Worm (Caenorhabditis elegans) whole organism, L4 larva: ENCODE results near the gene Y75B8A.10.

Experiments used
- T20F7.1 ChIP-seq: fragments of 200-800 bp; sonication (Bioruptor generic); optimal IDR thresholded peaks from 2 replicates; lab custom pipeline; 2018; ENCODE audit warnings: mild to moderate bottlenecking, missing genetic modification characterization, missing compliant biosample characterization
- T26A8.4 ChIP-seq: fragments of 200-800 bp; sonication (Bioruptor generic); IDR thresholded peaks from 2 replicates; pipeline ENCODE4 v1.3.6; 2022; ENCODE audit warnings: missing genetic modification characterization, missing compliant biosample characterization
- Y105C5A.15 ChIP-seq: fragments of 200-800 bp; sonication (Bioruptor generic); IDR thresholded peaks from 2 replicates; pipeline ENCODE4 v1.3.6; 2022; ENCODE audit warnings: missing genetic modification characterization, missing compliant biosample characterization
- ZK337.2 ChIP-seq: fragments of 200-800 bp; sonication (Bioruptor generic); IDR thresholded peaks from 2 replicates; pipeline ENCODE4 v1.3.6; 2022; ENCODE audit warnings: missing genetic modification reagents, missing genetic modification characterization, missing compliant biosample characterization
- aha-1 ChIP-seq: fragments of 150-350 bp; peaks from one replicate; lab custom pipeline; 2014; ENCODE audit warnings: missing biosample characterization, missing genetic modification characterization
- attf-4 ChIP-seq: sonication (generic microtip); optimal IDR thresholded peaks from 3 replicates; lab custom pipeline; 2017; ENCODE audit warnings: missing biosample characterization, missing genetic modification characterization
- ctbp-1 ChIP-seq: fragments of 200-800 bp; sonication (Bioruptor generic); IDR thresholded peaks from 2 replicates; pipeline ENCODE4 v1.3.6; 2022; ENCODE audit warnings: missing genetic modification reagents, missing genetic modification characterization, missing compliant biosample characterization
- daf-8 ChIP-seq: fragments of 200-800 bp; sonication (Bioruptor generic); IDR thresholded peaks from 2 replicates; pipeline ENCODE4 v1.3.6; 2022; ENCODE audit warnings: missing genetic modification characterization, missing compliant biosample characterization
- dmd-9 ChIP-seq: fragments of 200-800 bp; sonication (Bioruptor generic); IDR thresholded peaks from 2 replicates; pipeline ENCODE4 v1.3.6; 2022; ENCODE audit warnings: missing genetic modification reagents, missing genetic modification characterization, missing compliant biosample characterization
- dpl-1 ChIP-seq: fragments of 150-350 bp; optimal IDR thresholded peaks from 2 replicates; lab custom pipeline; 2014; ENCODE audit warnings: missing biosample characterization, missing genetic modification reagents, missing genetic modification characterization
- dve-1 ChIP-seq: sonication (generic microtip); optimal IDR thresholded peaks from 2 replicates; lab custom pipeline; 2017; ENCODE audit warnings: antibody characterized with exemption, mild to moderate bottlenecking, missing genetic modification characterization, missing compliant biosample characterization; ENCODE audit not compliant: insufficient read depth
- hlh-30 ChIP-seq: sonication (generic microtip); optimal IDR thresholded peaks from 2 replicates; lab custom pipeline; 2017; ENCODE audit warnings: antibody characterized with exemption, mild to moderate bottlenecking, missing genetic modification characterization, missing compliant biosample characterization; ENCODE audit not compliant: insufficient read depth
- jun-1 ChIP-seq: fragments of 150-350 bp; optimal IDR thresholded peaks from 2 replicates; lab custom pipeline; 2014; ENCODE audit warnings: missing biosample characterization, missing genetic modification reagents, missing genetic modification characterization
- lin-1 ChIP-seq: fragments of 200-800 bp; sonication (Bioruptor generic); IDR thresholded peaks from 2 replicates; pipeline ENCODE4 v1.3.6; 2022; ENCODE audit warnings: missing genetic modification reagents, missing genetic modification characterization, missing compliant biosample characterization
- lin-38 ChIP-seq: fragments of 200-800 bp; sonication (Bioruptor generic); IDR thresholded peaks from 2 replicates; pipeline ENCODE4 v1.3.6; 2022; ENCODE audit warnings: missing genetic modification reagents, missing genetic modification characterization, missing compliant biosample characterization
- lsy-2 ChIP-seq, 2 experiments: fragments of 150-350 bp in 1 of 2; sonication (generic microtip) in 1 of 2; optimal IDR thresholded peaks; 2 replicates each; lab custom pipeline; 2014 to 2017; ENCODE audit warnings: missing biosample characterization in 2 of 2, missing genetic modification characterization in 2 of 2
- mep-1 ChIP-seq: fragments of 150-350 bp; sonication (generic microtip); optimal IDR thresholded peaks from 3 replicates; lab custom pipeline; 2014; ENCODE audit warnings: missing biosample characterization, missing genetic modification characterization
- mes-2 ChIP-seq: sonication (generic microtip); optimal IDR thresholded peaks from 2 replicates; lab custom pipeline; 2016; ENCODE audit warnings: missing genotype, mild to moderate bottlenecking, missing genetic modification characterization, missing compliant biosample characterization; ENCODE audit not compliant: poor library complexity, severe bottlenecking
- nhr-11 ChIP-seq: fragments of 150-350 bp; optimal IDR thresholded peaks from 2 replicates; lab custom pipeline; 2014; ENCODE audit warnings: missing biosample characterization, missing genetic modification characterization
- nhr-25 ChIP-seq: sonication (generic microtip); optimal IDR thresholded peaks from 2 replicates; lab custom pipeline; 2017; ENCODE audit warnings: missing genetic modification characterization, mild to moderate bottlenecking, missing compliant biosample characterization, antibody characterized with exemption, moderate library complexity, borderline replicate concordance; ENCODE audit not compliant: insufficient read depth
- nhr-28 ChIP-seq: fragments of 150-350 bp; optimal IDR thresholded peaks from 2 replicates; lab custom pipeline; 2014; ENCODE audit warnings: missing biosample characterization, missing genetic modification characterization
- nhr-42 ChIP-seq: fragments of 200-800 bp; sonication (Bioruptor generic); IDR thresholded peaks from 2 replicates; pipeline ENCODE4 v1.3.6; 2022; ENCODE audit warnings: missing genetic modification characterization, missing compliant biosample characterization
- nhr-6 ChIP-seq: fragments of 150-350 bp; optimal IDR thresholded peaks from 2 replicates; lab custom pipeline; 2014; ENCODE audit warnings: missing biosample characterization, missing genetic modification characterization
- pha-4 ChIP-seq, 2 experiments: fragments of 150-350 bp in 1 of 2; fragments of 200-800 bp in 1 of 2; sonication (Bioruptor generic) in 1 of 2; IDR thresholded peaks in 1 of 2; optimal IDR thresholded peaks in 1 of 2; 2 replicates each; pipeline versions ENCODE4 v1.3.6 to Lab custom; 2014 to 2022; ENCODE audit warnings: missing genetic modification characterization in 2 of 2, missing genetic modification reagents in 2 of 2, missing biosample characterization in 1 of 2, missing compliant biosample characterization in 1 of 2
- pqm-1 ChIP-seq: sonication (generic microtip); optimal IDR thresholded peaks from 2 replicates; lab custom pipeline; 2017; ENCODE audit warnings: missing biosample characterization, missing genetic modification characterization
- sdz-12 ChIP-seq: fragments of 200-800 bp; sonication (Bioruptor generic); optimal IDR thresholded peaks from 2 replicates; lab custom pipeline; 2018; ENCODE audit warnings: mild to moderate bottlenecking, missing genetic modification characterization, missing compliant biosample characterization
- set-16 ChIP-seq: fragments of 200-800 bp; sonication (Bioruptor generic); IDR thresholded peaks from 2 replicates; pipeline ENCODE4 v1.3.6; 2022; ENCODE audit warnings: missing genetic modification reagents, missing genetic modification characterization, missing compliant biosample characterization
- zip-11 ChIP-seq: fragments of 200-800 bp; sonication (Bioruptor generic); IDR thresholded peaks from 2 replicates; pipeline ENCODE4 v1.3.6; 2022; ENCODE audit warnings: missing genetic modification characterization, missing compliant biosample characterization

Gene Y75B8A.10

DNA sequence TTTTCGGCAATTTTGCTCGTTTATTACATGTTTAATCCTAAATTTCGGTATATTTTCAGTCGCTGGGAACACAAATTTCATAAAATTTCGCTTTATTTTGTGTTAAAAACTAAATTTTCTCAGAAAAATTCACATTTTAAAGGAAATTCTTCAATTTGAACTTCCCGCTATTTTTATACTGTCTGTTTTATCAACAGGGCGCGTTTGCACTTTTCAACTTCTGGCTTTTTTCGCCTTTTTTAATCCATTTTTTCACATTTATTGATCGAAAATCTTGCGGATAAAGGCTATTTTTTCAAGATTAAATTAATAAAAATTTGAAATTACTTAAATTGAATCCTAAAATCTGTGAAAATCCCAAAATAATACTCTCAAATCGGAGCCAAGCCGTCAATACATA is 30.7 kb downstream of the Y75B8A.10 start:
- TF ChIP-seq dpl-1 (GFP tag; lab: Kevin White, UChicago) (peak; percentile 91), lin-38 (GFP tag; lab: Robert Waterston, UW) (peak; percentile 93), aha-1 (tag; lab: Kevin White, UChicago) (no peak), hlh-30 (tag; lab: Kevin White, UChicago) (peak; percentile 5), mes-2 (peak; percentile 38), lin-1 (GFP tag; lab: Robert Waterston, UW) (no peak), T20F7.1 (no peak), nhr-42 (GFP tag; lab: Robert Waterston, UW) (no peak), jun-1 (tag; lab: Kevin White, UChicago) (no peak), mep-1 (tag; lab: Kevin White, UChicago) (peak; percentile 28), daf-8 (no peak), ZK337.2 (GFP tag; lab: Robert Waterston, UW) (no peak), zip-11 (no peak), dve-1 (tag; lab: Kevin White, UChicago) (peak; percentile 21), lsy-2 (tag; optimal IDR thresholded peaks at IDR 0.05; lab: Kevin White, UChicago) (peak in 1 of 2 experiments; percentile 71)

DNA sequence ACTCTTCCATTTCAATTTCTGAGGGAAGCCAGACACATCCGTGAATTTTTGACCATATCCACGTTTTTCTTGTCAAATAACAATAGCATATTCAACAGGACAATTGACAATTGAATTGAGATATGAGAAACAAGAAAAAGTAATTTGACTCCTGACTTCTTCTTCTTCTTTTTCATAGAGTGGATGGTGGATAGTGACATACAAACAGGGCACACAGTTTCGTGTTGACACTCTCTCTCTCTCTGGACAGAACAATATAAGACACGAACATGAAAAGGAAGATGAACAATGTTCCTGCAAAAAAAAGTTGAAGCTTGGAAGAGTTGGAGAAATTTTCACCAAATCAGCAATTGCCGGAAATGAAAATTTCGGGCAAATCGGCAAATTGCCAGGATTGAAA is 31.7 kb downstream of the Y75B8A.10 start:
- no peak for TF ChIP-seq nhr-11 (tag; lab: Kevin White, UChicago)
- TF ChIP-seq T26A8.4 = no peak
- TF ChIP-seq ctbp-1 (GFP tag; lab: Robert Waterston, UW) = no peak
- TF ChIP-seq sdz-12 (GFP tag; lab: Kevin White, UChicago) = no peak
- no peak for TF ChIP-seq mes-2
- TF ChIP-seq mep-1 (tag; lab: Kevin White, UChicago) = no peak

DNA sequence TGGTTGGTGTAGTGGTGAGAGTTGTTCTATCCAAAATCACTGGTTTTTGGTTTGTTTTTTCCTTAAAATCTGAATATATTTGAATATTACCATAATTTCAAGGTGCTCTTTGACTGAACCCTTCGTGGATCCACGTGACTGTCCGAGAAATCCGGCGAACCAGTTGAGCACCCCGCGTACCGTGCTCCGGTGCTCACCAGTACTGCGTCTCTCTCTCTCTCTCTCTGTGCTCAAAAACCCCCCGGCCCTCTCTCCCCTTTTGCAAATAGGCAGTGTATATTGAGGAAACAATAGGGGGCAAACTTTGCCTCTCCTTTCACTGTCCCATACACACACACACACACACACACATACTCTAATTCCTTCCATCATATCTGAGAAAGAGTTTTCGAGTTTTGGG is 32.9 kb downstream of the Y75B8A.10 start:
- TF ChIP-seq set-16 (peak; percentile 70), Y105C5A.15 (GFP tag; lab: Robert Waterston, UW) (no peak), nhr-25 (tag; lab: Kevin White, UChicago) (no peak), pha-4 (GFP tag; IDR thresholded peaks at IDR 0.05; lab: Robert Waterston, UW) (0 out of 2 replicates have a peak, but pooled peaks have one; percentile 39), pha-4 (tag; optimal IDR thresholded peaks at IDR 0.05; lab: Kevin White, UChicago) (no peak)
- TF ChIP-seq, all 104 proteins: peak for 2

DNA sequence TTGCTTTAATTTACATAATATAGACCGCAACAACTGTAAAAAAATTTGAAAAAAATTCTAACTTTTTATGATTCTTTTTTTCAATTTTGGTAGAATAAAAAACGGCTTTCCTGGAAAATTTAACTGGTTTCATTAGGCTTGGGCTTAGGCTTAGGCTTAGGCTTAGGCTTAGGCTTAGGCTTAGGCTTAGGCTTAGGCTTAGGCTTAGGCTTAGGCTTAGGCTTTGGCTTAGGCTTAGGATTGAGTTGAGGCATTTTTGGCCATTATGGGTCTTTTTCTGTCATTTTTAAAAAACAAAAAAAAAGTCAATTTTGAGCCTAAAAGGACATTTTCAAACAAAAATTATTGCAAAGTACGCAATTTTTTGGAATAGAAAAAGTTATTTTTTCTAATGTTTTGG is 39.0 kb downstream of the Y75B8A.10 start:
- no peak for TF ChIP-seq attf-4
- TF ChIP-seq pqm-1 (tag; lab: Kevin White, UChicago) = no peak
- no peak for TF ChIP-seq dmd-9 (GFP tag; lab: Robert Waterston, UW)
- TF ChIP-seq, all 104 proteins: peak for 0

DNA sequence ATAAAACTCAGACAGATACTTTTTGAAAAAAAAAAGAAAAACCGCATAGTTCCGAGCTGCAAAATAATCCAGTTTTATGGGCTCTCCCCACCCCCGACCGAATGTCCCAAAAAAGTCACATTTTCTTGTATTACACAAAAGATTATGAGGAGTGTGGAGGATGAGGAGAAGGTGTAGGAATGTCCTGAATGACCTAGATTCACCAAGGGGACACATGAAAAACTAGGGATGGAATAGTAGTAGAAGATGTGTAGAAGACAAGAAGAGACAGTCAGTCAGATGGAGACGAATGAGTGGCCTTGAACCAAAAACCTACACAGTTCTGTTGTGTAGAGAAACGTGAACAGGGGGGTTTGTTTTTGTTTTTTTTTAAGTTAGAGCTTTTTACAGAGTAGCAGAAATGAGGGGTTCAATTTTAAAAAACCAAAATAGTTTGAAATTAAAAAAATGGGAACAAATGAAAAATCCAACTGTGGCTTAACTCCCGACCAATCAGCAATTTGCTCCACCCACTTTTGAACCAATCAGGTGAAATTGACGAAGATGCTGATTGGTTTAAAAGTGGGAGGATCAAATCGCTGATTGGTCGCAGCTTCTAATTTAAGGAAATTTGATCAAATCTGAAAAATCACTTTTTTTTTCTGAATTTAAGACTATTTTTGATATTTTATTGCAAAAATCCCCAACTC is 40.3 kb downstream of the Y75B8A.10 start:
- TF ChIP-seq aha-1 (tag; lab: Kevin White, UChicago) = peak; percentile 70
- TF ChIP-seq nhr-25 (tag; lab: Kevin White, UChicago) = peak; percentile 60
- peak; percentile 34 for TF ChIP-seq nhr-28
- TF ChIP-seq nhr-6 = no peak

DNA sequence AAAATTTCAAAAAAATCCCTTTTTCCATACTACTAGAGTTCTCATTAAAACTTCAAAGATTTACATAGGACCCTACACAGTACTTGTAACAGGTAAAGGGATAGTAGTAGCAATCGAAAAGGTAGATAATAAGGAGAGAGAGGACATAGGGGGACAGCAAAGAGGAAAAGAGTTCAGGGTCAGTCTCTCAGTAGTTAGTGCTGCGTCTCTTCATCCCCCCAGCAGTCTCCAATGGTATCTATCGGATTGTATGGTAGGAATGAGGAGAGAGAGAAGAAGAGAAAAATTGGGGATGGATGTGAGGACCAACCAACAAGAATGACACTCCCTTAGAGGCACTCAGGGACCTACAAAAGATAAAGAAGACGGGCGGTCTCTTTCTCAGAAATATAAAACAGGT is 43.3 kb downstream of the Y75B8A.10 start:
- TF ChIP-seq nhr-28 (peak; percentile 8), dmd-9 (GFP tag; lab: Robert Waterston, UW) (no peak)
